Fruit fly (Drosophila melanogaster) whole organism, pupa: ENCODE measurements around the gene REPTOR.

Source experiments
- CG13204 ChIP-seq: fragments of 200-800 bp; sonication (Bioruptor generic); optimal IDR thresholded peaks from 2 replicates; lab custom pipeline; 2018; ENCODE audit warnings: missing biosample characterization, mild to moderate bottlenecking, missing genetic modification characterization, moderate library complexity
- CG15710 ChIP-seq: fragments of 200-800 bp; sonication (Bioruptor generic); optimal IDR thresholded peaks from 2 replicates; lab custom pipeline; 2018; ENCODE audit warnings: missing biosample characterization, mild to moderate bottlenecking, missing genetic modification characterization, moderate library complexity
- CG8301 ChIP-seq: fragments of 200-800 bp; sonication (Bioruptor generic); optimal IDR thresholded peaks from 2 replicates; lab custom pipeline; 2018; ENCODE audit warnings: missing biosample characterization, mild to moderate bottlenecking, missing genetic modification characterization
- Ets98B ChIP-seq: fragments of 200-800 bp; sonication (Bioruptor generic); IDR thresholded peaks from 2 replicates; pipeline ENCODE4 v1.3.6; 2022; ENCODE audit warnings: missing biosample characterization, missing genetic modification characterization
- rn ChIP-seq: fragments of 200-800 bp; sonication (Bioruptor generic); IDR thresholded peaks from 2 replicates; pipeline ENCODE4 v1.3.6; 2022; ENCODE audit warnings: missing biosample characterization, missing genetic modification characterization

- no peak for TF ChIP-seq rn (GFP tag; lab: Robert Waterston, UW)
- no peak for TF ChIP-seq Ets98B
- TF ChIP-seq CG8301 (tag; lab: Kevin White, UChicago): no peak
- no peak for TF ChIP-seq CG13204
- no peak for TF ChIP-seq CG15710 (tag; lab: Kevin White, UChicago)
Measured at dm6 chr3R:24595330-24596114, 12.9 kb upstream of the REPTOR start.
